Worm (Caenorhabditis elegans): ENCODE measurements around the gene K08D8.5.

ce11 chrIV:12897146-12897545, 14.8 kb downstream of the K08D8.5 start:
- TF ChIP-seq nfya-1 (tag; optimal IDR thresholded peaks at IDR 0.05; ENCODE audit: insufficient read depth) (no peak), nhr-28 (tag; optimal IDR thresholded peaks at IDR 0.05) (no peak), ZK546.5 (tag; optimal IDR thresholded peaks at IDR 0.05) (no peak), pha-4 (tag; optimal IDR thresholded peaks at IDR 0.05) (no peak), fos-1 (tag; optimal IDR thresholded peaks at IDR 0.05) (no peak), unc-39 (tag; optimal IDR thresholded peaks at IDR 0.05) (no peak), unc-62 (GFP tag; optimal IDR thresholded peaks at IDR 0.05) (no peak)

All from whole organism, L3 larva.